Worm (Caenorhabditis elegans): ENCODE data around the gene W03C9.8.
A peak's percentile ranks its signal among the peaks of the same experiment; 100 is the strongest.

The W03C9.8 gene

ce11 chrII:11958793-11959574 is 10.4 kb downstream of the W03C9.8 start:
- peak; percentile 19 for TF ChIP-seq ceh-2 (tag; optimal IDR thresholded peaks at IDR 0.05)
- TF ChIP-seq nhr-232 (tag; optimal IDR thresholded peaks at IDR 0.05): peak; percentile 48
- TF ChIP-seq pha-2 (tag; optimal IDR thresholded peaks at IDR 0.05): peak; percentile 23
- peak; percentile 53 for TF ChIP-seq hlh-6 (tag; optimal IDR thresholded peaks at IDR 0.05)
- no peak for TF ChIP-seq mec-3 (tag; optimal IDR thresholded peaks at IDR 0.05; ENCODE audit: borderline replicate concordance)
- TF ChIP-seq ceh-22 (tag; optimal IDR thresholded peaks at IDR 0.05): no peak
- peak; percentile 53 for TF ChIP-seq gmeb-2 (tag; optimal IDR thresholded peaks at IDR 0.05)
- peak; percentile 8 for TF ChIP-seq hlh-15 (tag; optimal IDR thresholded peaks at IDR 0.05)
- TF ChIP-seq dmd-4 (tag; optimal IDR thresholded peaks at IDR 0.05; ENCODE audit: borderline replicate concordance): peak; percentile 44
- no peak for TF ChIP-seq pag-3 (tag; optimal IDR thresholded peaks at IDR 0.05; ENCODE audit: borderline replicate concordance)
- peak; percentile 60 for TF ChIP-seq pat-9 (tag; optimal IDR thresholded peaks at IDR 0.05)
- TF ChIP-seq C08G9.2 (tag; optimal IDR thresholded peaks at IDR 0.05): peak; percentile 3
- TF ChIP-seq ref-2 (tag; optimal IDR thresholded peaks at IDR 0.05): peak; percentile 63
- TF ChIP-seq fkh-6 (tag; optimal IDR thresholded peaks at IDR 0.05): no peak
- TF ChIP-seq ttx-3 (tag; optimal IDR thresholded peaks at IDR 0.05): peak; percentile 42
- TF ChIP-seq ama-1 (optimal IDR thresholded peaks at IDR 0.05): no peak
- TF ChIP-seq hlh-8 (tag; optimal IDR thresholded peaks at IDR 0.05): no peak
- TF ChIP-seq T23F11.4 (GFP tag; optimal IDR thresholded peaks at IDR 0.05): peak; percentile 34
- peak; percentile 45 for TF ChIP-seq sdc-2 (tag; optimal IDR thresholded peaks at IDR 0.05)
- TF ChIP-seq pha-4 (tag; optimal IDR thresholded peaks at IDR 0.05): no peak
- TF ChIP-seq K09A11.1 (tag; optimal IDR thresholded peaks at IDR 0.05; ENCODE audit: insufficient read depth): peak; percentile 36
- TF ChIP-seq elt-2 (tag; optimal IDR thresholded peaks at IDR 0.05): peak; percentile 65
- TF ChIP-seq syd-9 (tag; optimal IDR thresholded peaks at IDR 0.05): no peak
- peak; percentile 5; the same call in 1 of the 2 replicates for TF ChIP-seq sox-2 (GFP tag; IDR thresholded peaks at IDR 0.05)
- no peak for TF ChIP-seq odd-2 (tag; optimal IDR thresholded peaks at IDR 0.05)
- TF ChIP-seq fkh-10 (GFP tag; optimal IDR thresholded peaks at IDR 0.05): no peak
- TF ChIP-seq pros-1 (tag; optimal IDR thresholded peaks at IDR 0.05): no peak
- no peak for TF ChIP-seq elt-4 (tag; optimal IDR thresholded peaks at IDR 0.05)
- peak; percentile 58 for TF ChIP-seq rnt-1 (tag; optimal IDR thresholded peaks at IDR 0.05)
- TF ChIP-seq hlh-30 (tag; optimal IDR thresholded peaks at IDR 0.05; ENCODE audit: insufficient read depth): no peak
- TF ChIP-seq ceh-9 (tag; optimal IDR thresholded peaks at IDR 0.05): no peak
- peak; percentile 48; the same call in 1 of the 2 replicates for TF ChIP-seq unc-3 (GFP tag; conservative IDR thresholded peaks at IDR 0.05)
- TF ChIP-seq unc-3 (tag; optimal IDR thresholded peaks at IDR 0.05): no peak
- peak; percentile 23 for TF ChIP-seq ceh-31 (tag; optimal IDR thresholded peaks at IDR 0.05)
- TF ChIP-seq hlh-13 (GFP tag; optimal IDR thresholded peaks at IDR 0.05): peak; percentile 48
- no peak for TF ChIP-seq ceh-30 (tag; optimal IDR thresholded peaks at IDR 0.05)
- TF ChIP-seq npax-4 (tag; optimal IDR thresholded peaks at IDR 0.05): no peak
- peak; percentile 1 for TF ChIP-seq unc-42 (tag; optimal IDR thresholded peaks at IDR 0.05)
- peak; percentile 44 for TF ChIP-seq ceh-18 (tag; optimal IDR thresholded peaks at IDR 0.05)
- TF ChIP-seq fax-1 (tag; optimal IDR thresholded peaks at IDR 0.05): no peak
- TF ChIP-seq ceh-19 (GFP tag; optimal IDR thresholded peaks at IDR 0.05): peak; percentile 49
- TF ChIP-seq tbx-2 (tag; optimal IDR thresholded peaks at IDR 0.05): peak; percentile 38
- TF ChIP-seq zip-5 (tag; optimal IDR thresholded peaks at IDR 0.05): peak; percentile 2
- TF ChIP-seq ceh-34 (tag; optimal IDR thresholded peaks at IDR 0.05): peak; percentile 11
- peak; percentile 39 for TF ChIP-seq unc-86 (tag; optimal IDR thresholded peaks at IDR 0.05)
- peak; percentile 11 for TF ChIP-seq madf-2 (tag; optimal IDR thresholded peaks at IDR 0.05)
- no peak for TF ChIP-seq dve-1 (tag; optimal IDR thresholded peaks at IDR 0.05)
- no peak for TF ChIP-seq pqm-1 (tag; optimal IDR thresholded peaks at IDR 0.05)
- TF ChIP-seq ceh-24 (tag; optimal IDR thresholded peaks at IDR 0.05): no peak
- TF ChIP-seq ceh-45 (GFP tag; IDR thresholded peaks at IDR 0.05): no peak
- peak; percentile 66 for TF ChIP-seq sox-4 (tag; optimal IDR thresholded peaks at IDR 0.05)
- peak; percentile 42 for TF ChIP-seq C38D4.7 (GFP tag; optimal IDR thresholded peaks at IDR 0.05)
